Fruit fly (Drosophila melanogaster) whole organism, embryonic: Measurements from ENCODE around the gene CG33927.

ENCODE experiments used
- Aef1 ChIP-seq: fragments of 200-800 bp; sonication (Bioruptor generic); IDR thresholded peaks from 3 replicates; pipeline ENCODE4 v1.3.6; 2022; ENCODE audit warnings: missing biosample characterization, missing genetic modification characterization
- Atf6 ChIP-seq: fragments of 200-800 bp; sonication (Bioruptor generic); IDR thresholded peaks from 2 replicates; pipeline ENCODE4 v1.3.6; 2022; ENCODE audit warnings: missing biosample characterization, missing genetic modification characterization
- B-H2 ChIP-seq: fragments of 200-800 bp; sonication (Bioruptor generic); optimal IDR thresholded peaks from 2 replicates; lab custom pipeline; 2018; ENCODE audit warnings: missing biosample characterization, mild to moderate bottlenecking, missing genetic modification characterization
- CG10321 ChIP-seq: fragments of 200-800 bp; sonication (Bioruptor generic); IDR thresholded peaks from 2 replicates; pipeline ENCODE4 v1.3.6; 2022; ENCODE audit warnings: missing biosample characterization, missing genetic modification characterization
- CG10565 ChIP-seq: fragments of 200-800 bp; sonication (Bioruptor generic); optimal IDR thresholded peaks from 3 replicates; lab custom pipeline; 2016; ENCODE audit warnings: missing biosample characterization, mild to moderate bottlenecking, missing genetic modification characterization
- CG12236 ChIP-seq: fragments of 200-800 bp; sonication (Bioruptor generic); optimal IDR thresholded peaks from 2 replicates; lab custom pipeline; 2016; ENCODE audit warnings: missing biosample characterization, missing genetic modification characterization
- CG12942 ChIP-seq: fragments of 200-800 bp; sonication (Bioruptor generic); optimal IDR thresholded peaks from 3 replicates; lab custom pipeline; 2016; ENCODE audit warnings: missing biosample characterization, missing genetic modification characterization
- CG13894 ChIP-seq: fragments of 200-800 bp; sonication (Bioruptor generic); optimal IDR thresholded peaks from 3 replicates; lab custom pipeline; 2018; ENCODE audit warnings: missing biosample characterization, mild to moderate bottlenecking, missing genetic modification characterization, moderate library complexity
- CG14710 ChIP-seq: fragments of 200-800 bp; sonication (Bioruptor generic); optimal IDR thresholded peaks from 3 replicates; lab custom pipeline; 2019; ENCODE audit warnings: missing biosample characterization, mild to moderate bottlenecking, missing genetic modification characterization, moderate library complexity
- CG17612 ChIP-seq: fragments of 200-800 bp; sonication (Bioruptor generic); IDR thresholded peaks from 2 replicates; pipeline ENCODE4 v1.3.6; 2022; ENCODE audit warnings: missing biosample characterization, missing genetic modification characterization
- CG17829 ChIP-seq: fragments of 200-800 bp; optimal IDR thresholded peaks from 2 replicates; lab custom pipeline; 2019; ENCODE audit warnings: missing biosample characterization, mild to moderate bottlenecking, missing genetic modification characterization, moderate library complexity
- CG17912 ChIP-seq: fragments of 200-800 bp; sonication (Bioruptor generic); optimal IDR thresholded peaks from 2 replicates; lab custom pipeline; 2018; ENCODE audit warnings: missing biosample characterization, mild to moderate bottlenecking, missing genetic modification characterization
- CG3065 ChIP-seq: fragments of 200-800 bp; sonication (Bioruptor generic); optimal IDR thresholded peaks from 2 replicates; lab custom pipeline; 2016; ENCODE audit warnings: missing biosample characterization, missing genetic modification characterization
- CG31365 ChIP-seq: fragments of 200-800 bp; sonication (Bioruptor generic); optimal IDR thresholded peaks from 2 replicates; lab custom pipeline; 2018; ENCODE audit warnings: missing biosample characterization, mild to moderate bottlenecking, missing genetic modification characterization
- CG3281 ChIP-seq: fragments of 200-800 bp; sonication (Bioruptor generic); optimal IDR thresholded peaks from 3 replicates; lab custom pipeline; 2017; ENCODE audit warnings: missing biosample characterization, mild to moderate bottlenecking, missing genetic modification characterization
- CG4820 ChIP-seq: fragments of 200-800 bp; sonication (Bioruptor generic); optimal IDR thresholded peaks from 3 replicates; lab custom pipeline; 2016; ENCODE audit warnings: missing biosample characterization, missing genetic modification characterization
- CG7357 ChIP-seq: fragments of 200-800 bp; sonication (Bioruptor generic); IDR thresholded peaks from 3 replicates; pipeline ENCODE4 v1.3.6; 2022; ENCODE audit warnings: missing biosample characterization, missing genetic modification characterization
- CG7745 ChIP-seq: fragments of 200-800 bp; sonication (Bioruptor generic); optimal IDR thresholded peaks from 2 replicates; lab custom pipeline; 2018; ENCODE audit warnings: missing biosample characterization, mild to moderate bottlenecking, missing genetic modification characterization, moderate library complexity
- CG8765 ChIP-seq: fragments of 200-800 bp; sonication (Bioruptor generic); IDR thresholded peaks from 2 replicates; pipeline ENCODE4 v1.3.6; 2022; ENCODE audit warnings: missing biosample characterization, missing genetic modification characterization
- CG8924 ChIP-seq: fragments of 200-800 bp; optimal IDR thresholded peaks from 3 replicates; lab custom pipeline; 2019; ENCODE audit warnings: missing biosample characterization, mild to moderate bottlenecking, missing genetic modification characterization, moderate library complexity
- CG9797 ChIP-seq: fragments of 200-800 bp; sonication (Bioruptor generic); optimal IDR thresholded peaks from 3 replicates; lab custom pipeline; 2018; ENCODE audit warnings: missing biosample characterization, mild to moderate bottlenecking, missing genetic modification characterization
- CkIIα-i1 ChIP-seq: fragments of 200-800 bp; sonication (Bioruptor generic); IDR thresholded peaks from 2 replicates; pipeline ENCODE4 v1.3.6; 2022; ENCODE audit warnings: missing biosample characterization, missing genetic modification characterization
- D ChIP-seq, 2 experiments: fragments of 200-800 bp in 1 of 2; fragments of >200 bp in 1 of 2; sonication (Bioruptor generic) in 1 of 2; optimal IDR thresholded peaks; 2 replicates in 1 of 2; 3 replicates in 1 of 2; lab custom pipeline; 2017; ENCODE audit warnings: mild to moderate bottlenecking in 1 of 2, missing biosample characterization in 1 of 2, missing genetic modification characterization in 1 of 2, missing genetic modification reagents in 1 of 2
- D19A ChIP-seq: fragments of 200-800 bp; optimal IDR thresholded peaks from 3 replicates; lab custom pipeline; 2019; ENCODE audit warnings: missing biosample characterization, mild to moderate bottlenecking, missing genetic modification characterization, moderate library complexity
- HLH54F ChIP-seq: fragments of 200-800 bp; sonication (Bioruptor generic); optimal IDR thresholded peaks from 3 replicates; lab custom pipeline; 2016; ENCODE audit warnings: missing biosample characterization, missing genetic modification characterization
- MTF-1 ChIP-seq: fragments of 200-800 bp; sonication (Bioruptor generic); optimal IDR thresholded peaks from 2 replicates; lab custom pipeline; 2018; ENCODE audit warnings: missing biosample characterization, mild to moderate bottlenecking, missing genetic modification characterization, borderline replicate concordance
- Rx ChIP-seq: fragments of 200-800 bp; sonication (Bioruptor generic); IDR thresholded peaks from 2 replicates; pipeline ENCODE4 v1.3.6; 2022; ENCODE audit warnings: missing biosample characterization, missing genetic modification characterization
- Sry-β ChIP-seq: fragments of 200-800 bp; sonication (Bioruptor generic); optimal IDR thresholded peaks from 2 replicates; lab custom pipeline; 2018; ENCODE audit warnings: missing biosample characterization, mild to moderate bottlenecking, missing genetic modification characterization, moderate library complexity
- amos ChIP-seq: fragments of 200-800 bp; sonication (Bioruptor generic); IDR thresholded peaks from 2 replicates; pipeline ENCODE4 v1.3.6; 2022; ENCODE audit warnings: missing biosample characterization, missing genetic modification characterization; ENCODE audit not compliant: partially characterized antibody
- aop ChIP-seq: fragments of 200-800 bp; sonication (Bioruptor generic); IDR thresholded peaks from 2 replicates; pipeline ENCODE4 v1.3.6; 2022; ENCODE audit warnings: missing biosample characterization, missing genetic modification characterization
- az2 ChIP-seq: fragments of 200-800 bp; sonication (Bioruptor generic); optimal IDR thresholded peaks from 3 replicates; lab custom pipeline; 2016; ENCODE audit warnings: missing biosample characterization, missing genetic modification characterization
- bab2 ChIP-seq: fragments of 200-800 bp; sonication (Bioruptor generic); optimal IDR thresholded peaks from 2 replicates; lab custom pipeline; 2016; ENCODE audit warnings: missing biosample characterization, missing genetic modification characterization
- chif ChIP-seq, 2 experiments: fragments of 200-800 bp; sonication (Bioruptor generic); optimal IDR thresholded peaks; 3 replicates each; lab custom pipeline; 2016; ENCODE audit warnings: missing biosample characterization in 2 of 2, missing genetic modification characterization in 2 of 2
- eyg ChIP-seq: fragments of 200-800 bp; sonication (Bioruptor generic); optimal IDR thresholded peaks from 3 replicates; lab custom pipeline; 2016; ENCODE audit warnings: missing biosample characterization, missing genetic modification characterization
- fd96Cb ChIP-seq: fragments of 200-800 bp; sonication (Bioruptor generic); optimal IDR thresholded peaks from 2 replicates; lab custom pipeline; 2018; ENCODE audit warnings: missing biosample characterization, mild to moderate bottlenecking, missing genetic modification characterization, moderate library complexity
- gsb ChIP-seq: fragments of 200-800 bp; sonication (Bioruptor generic); IDR thresholded peaks from 2 replicates; pipeline ENCODE4 v1.3.6; 2022; ENCODE audit warnings: missing biosample characterization, missing genetic modification characterization
- hbn ChIP-seq: fragments of 200-800 bp; sonication (Bioruptor generic); IDR thresholded peaks from 2 replicates; pipeline ENCODE4 v1.3.6; 2022; ENCODE audit warnings: missing biosample characterization, missing genetic modification characterization; ENCODE audit not compliant: partially characterized antibody
- insv ChIP-seq, 2 experiments: fragments of 200-800 bp; sonication (Bioruptor generic); optimal IDR thresholded peaks; 3 replicates each; lab custom pipeline; 2016 to 2018; ENCODE audit warnings: missing biosample characterization in 2 of 2, missing genetic modification characterization in 2 of 2
- klu ChIP-seq: fragments of 200-800 bp; sonication (Bioruptor generic); IDR thresholded peaks from 2 replicates; pipeline ENCODE4 v1.3.6; 2022; ENCODE audit warnings: missing biosample characterization, missing genetic modification characterization
- lbe ChIP-seq: fragments of 200-800 bp; sonication (Bioruptor generic); optimal IDR thresholded peaks from 2 replicates; lab custom pipeline; 2016; ENCODE audit warnings: missing biosample characterization, mild to moderate bottlenecking, missing genetic modification characterization
- nau ChIP-seq: fragments of 200-800 bp; sonication (Bioruptor generic); optimal IDR thresholded peaks from 3 replicates; lab custom pipeline; 2017; ENCODE audit warnings: missing biosample characterization, mild to moderate bottlenecking, missing genetic modification characterization, missing genetic modification reagents
- nerfin-1 ChIP-seq: fragments of 200-800 bp; sonication (Bioruptor generic); optimal IDR thresholded peaks from 3 replicates; lab custom pipeline; 2019; ENCODE audit warnings: missing biosample characterization, mild to moderate bottlenecking, missing genetic modification characterization, moderate library complexity
- nerfin-2 ChIP-seq: fragments of 200-800 bp; sonication (Bioruptor generic); IDR thresholded peaks from 2 replicates; pipeline ENCODE4 v1.3.6; 2022; ENCODE audit warnings: missing biosample characterization, missing genetic modification characterization; ENCODE audit not compliant: partially characterized antibody
- otp ChIP-seq: fragments of 200-800 bp; sonication (Bioruptor generic); IDR thresholded peaks from 3 replicates; pipeline ENCODE4, ENCODE4 v1.3.6; 2022; ENCODE audit warnings: missing biosample characterization, missing genetic modification characterization
- sisA ChIP-seq: fragments of 200-800 bp; sonication (Bioruptor generic); IDR thresholded peaks from 2 replicates; pipeline ENCODE4 v1.3.6; 2022; ENCODE audit warnings: missing biosample characterization, missing genetic modification characterization
- unpg ChIP-seq: fragments of 200-800 bp; sonication (Bioruptor generic); optimal IDR thresholded peaks from 3 replicates; lab custom pipeline; 2018; ENCODE audit warnings: missing biosample characterization, mild to moderate bottlenecking, missing genetic modification characterization, moderate library complexity

CG33927 gene

DNA sequence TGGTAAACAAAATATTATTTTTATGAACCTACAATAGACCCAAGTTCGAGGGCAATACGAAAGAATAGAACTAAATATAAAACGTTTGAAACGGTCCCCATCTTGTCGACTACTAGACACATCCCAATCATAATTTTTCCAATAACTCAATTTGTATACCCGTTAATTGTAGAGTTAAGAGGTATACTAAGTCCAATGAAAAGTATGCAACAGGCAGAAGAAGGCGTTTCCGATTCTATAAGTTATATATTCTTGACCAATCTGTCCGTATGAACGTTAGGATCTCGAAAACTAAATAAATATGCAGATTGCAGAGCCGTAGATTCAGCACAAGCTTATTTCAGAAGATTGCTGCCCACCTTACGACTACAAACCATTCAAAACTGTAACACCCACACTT is at the start of gene CG33927:
Gene CG33927 (minus strand): TSS at position 101 of the 400 bp plus-strand sequence.
- TF ChIP-seq D (optimal IDR thresholded peaks at IDR 0.05; lab: Kevin White, UChicago), result no peak
- TF ChIP-seq D (GFP tag; optimal IDR thresholded peaks at IDR 0.05; lab: Kevin White, UChicago), result no peak
- no peak for TF ChIP-seq insv (GFP tag; optimal IDR thresholded peaks at IDR 0.05; lab: Kevin White, UChicago)
- no peak for TF ChIP-seq B-H2 (GFP tag; lab: Kevin White, UChicago)

- TF ChIP-seq gsb (GFP tag; lab: Robert Waterston, UW) (no peak), CG31365 (tag; lab: Kevin White, UChicago) (no peak), CG3281 (GFP tag; lab: Kevin White, UChicago) (peak; percentile 83), sisA (GFP tag; lab: Robert Waterston, UW) (no peak), Atf6 (GFP tag; lab: Robert Waterston, UW) (no peak), lbe (GFP tag; lab: Kevin White, UChicago) (peak; percentile 34), CG7745 (tag; lab: Kevin White, UChicago) (no peak), CG3065 (GFP tag; lab: Kevin White, UChicago) (peak; percentile 29), CG12236 (GFP tag; lab: Kevin White, UChicago) (peak; percentile 66), az2 (GFP tag; lab: Kevin White, UChicago) (peak; percentile 92), amos (GFP tag; lab: Robert Waterston, UW) (no peak), MTF-1 (GFP tag; lab: Kevin White, UChicago) (no peak), CG13894 (peak; percentile 5), aop (no peak), CG17912 (GFP tag; lab: Kevin White, UChicago) (no peak), Sry-β (peak; percentile 33), D19A (tag; lab: Kevin White, UChicago) (peak; percentile 71), CG8924 (tag; lab: Kevin White, UChicago) (peak; percentile 85), Aef1 (no peak), CG9797 (GFP tag; lab: Kevin White, UChicago) (no peak), eyg (GFP tag; lab: Kevin White, UChicago) (peak; percentile 5), HLH54F (GFP tag; lab: Kevin White, UChicago) (peak; percentile 84), CkIIα-i1 (GFP tag; lab: Robert Waterston, UW) (no peak), nerfin-2 (GFP tag; lab: Robert Waterston, UW) (no peak), CG12942 (peak; percentile 75), nau (GFP tag; lab: Kevin White, UChicago) (peak; percentile 65), CG10321 (GFP tag; lab: Robert Waterston, UW) (no peak), Rx (GFP tag; lab: Robert Waterston, UW) (no peak), bab2 (peak; percentile 87), CG17829 (tag; lab: Kevin White, UChicago) (peak; percentile 69), unpg (GFP tag; lab: Kevin White, UChicago) (peak; percentile 66), otp (GFP tag; lab: Robert Waterston, UW) (no peak), CG7357 (GFP tag; lab: Robert Waterston, UW) (peak; percentile 59; the same call in 1 of the 3 replicates), CG14710 (tag; lab: Kevin White, UChicago) (peak; percentile 86), CG4820 (peak; percentile 86), CG17612 (GFP tag; lab: Robert Waterston, UW) (no peak), chif (GFP tag; optimal IDR thresholded peaks at IDR 0.05; lab: Kevin White, UChicago) (peak; percentile 88 to 92), nerfin-1 (tag; lab: Kevin White, UChicago) (peak; percentile 51), klu (GFP tag; lab: Robert Waterston, UW) (no peak), fd96Cb (peak; percentile 80), CG8765 (GFP tag; lab: Robert Waterston, UW) (no peak), hbn (GFP tag; lab: Robert Waterston, UW) (no peak), CG10565 (no peak)
Observed at dm6 chr3R:4739492-4740431, 49.4 kb upstream of the CG33927 start.
